Worm (Caenorhabditis elegans) whole organism, young adult: Measurements from ENCODE around the gene F36D4.1.

Source experiments
- C06A6.2 ChIP-seq: fragments of 200-800 bp; sonication (Bioruptor generic); conservative IDR thresholded peaks from 2 replicates; pipeline ENCODE4 v1.3.6; 2022; ENCODE audit warnings: missing genetic modification characterization, missing compliant biosample characterization
- C17E4.6 ChIP-seq: fragments of 200-800 bp; sonication (Bioruptor generic); IDR thresholded peaks from 2 replicates; pipeline ENCODE4 v1.3.6; 2022; ENCODE audit warnings: missing genetic modification reagents, missing genetic modification characterization, missing compliant biosample characterization
- D2030.7 ChIP-seq: fragments of 200-800 bp; sonication (Bioruptor generic); IDR thresholded peaks from 2 replicates; pipeline ENCODE4 v1.3.6; 2022; ENCODE audit warnings: missing genetic modification reagents, missing genetic modification characterization, missing compliant biosample characterization
- F22D6.2 ChIP-seq: sonication (generic microtip); optimal IDR thresholded peaks from 2 replicates; lab custom pipeline; 2016; ENCODE audit warnings: mild to moderate bottlenecking, missing genetic modification characterization, missing compliant biosample characterization
- F33H1.4 ChIP-seq: fragments of 200-800 bp; sonication (Bioruptor generic); IDR thresholded peaks from 2 replicates; pipeline ENCODE4 v1.3.6; 2022; ENCODE audit warnings: missing genetic modification reagents, missing genetic modification characterization, missing compliant biosample characterization
- F39B2.1 ChIP-seq: fragments of 200-800 bp; sonication (Bioruptor generic); IDR thresholded peaks from 2 replicates; pipeline ENCODE4 v1.3.6; 2022; ENCODE audit warnings: missing genetic modification reagents, missing genetic modification characterization, missing compliant biosample characterization
- F55B11.4 ChIP-seq: sonication (generic microtip); optimal IDR thresholded peaks from 2 replicates; lab custom pipeline; 2016; ENCODE audit warnings: missing compliant biosample characterization, missing genetic modification characterization, borderline replicate concordance; ENCODE audit not compliant: insufficient read depth
- Y53G8AR.9 ChIP-seq: fragments of 200-800 bp; sonication (Bioruptor generic); conservative IDR thresholded peaks from 2 replicates; pipeline ENCODE4 v1.3.6; 2022; ENCODE audit warnings: missing genetic modification reagents, missing genetic modification characterization, missing compliant biosample characterization
- attf-6 ChIP-seq: fragments of 200-800 bp; sonication (Bioruptor generic); IDR thresholded peaks from 2 replicates; pipeline ENCODE4 v1.3.6; 2022; ENCODE audit warnings: missing genetic modification reagents, missing genetic modification characterization, missing compliant biosample characterization
- bed-2 ChIP-seq: fragments of 200-800 bp; sonication (Bioruptor generic); IDR thresholded peaks from 2 replicates; pipeline ENCODE4 v1.3.6; 2022; ENCODE audit warnings: missing genetic modification reagents, missing genetic modification characterization, missing compliant biosample characterization
- ceh-40 ChIP-seq: fragments of 200-800 bp; sonication (Bioruptor generic); IDR thresholded peaks from 2 replicates; pipeline ENCODE4 v1.3.6; 2022; ENCODE audit warnings: missing genetic modification characterization, missing compliant biosample characterization
- ceh-58 ChIP-seq: fragments of 200-800 bp; sonication (Bioruptor generic); IDR thresholded peaks from 2 replicates; pipeline ENCODE4 v1.3.6; 2022; ENCODE audit warnings: missing genetic modification characterization, missing compliant biosample characterization
- ceh-79 ChIP-seq: sonication (generic microtip); optimal IDR thresholded peaks from 2 replicates; lab custom pipeline; 2017; ENCODE audit warnings: mild to moderate bottlenecking, missing genetic modification characterization, missing compliant biosample characterization
- ceh-91 ChIP-seq: fragments of 200-800 bp; sonication (Bioruptor generic); IDR thresholded peaks from 2 replicates; pipeline ENCODE4 v1.3.6; 2022; ENCODE audit warnings: missing genetic modification reagents, missing genetic modification characterization, missing compliant biosample characterization
- dox-1 ChIP-seq: fragments of 200-800 bp; sonication (Bioruptor generic); IDR thresholded peaks from 2 replicates; pipeline ENCODE4 v1.3.6; 2022; ENCODE audit warnings: missing genetic modification reagents, missing genetic modification characterization, missing compliant biosample characterization
- egrh-3 ChIP-seq: fragments of 200-800 bp; sonication (Bioruptor generic); IDR thresholded peaks from 2 replicates; pipeline ENCODE4 v1.3.6; 2022; ENCODE audit warnings: missing genetic modification reagents, missing genetic modification characterization, missing compliant biosample characterization
- ekl-4 ChIP-seq: fragments of 200-800 bp; sonication (Bioruptor generic); IDR thresholded peaks from 2 replicates; pipeline ENCODE4 v1.3.6; 2022; ENCODE audit warnings: missing genetic modification reagents, missing genetic modification characterization, missing compliant biosample characterization
- him-1 ChIP-seq: sonication (generic microtip); optimal IDR thresholded peaks from 2 replicates; lab custom pipeline; 2016; ENCODE audit warnings: missing genotype, missing genetic modification reagents, missing genetic modification characterization, missing compliant biosample characterization
- hlh-12 ChIP-seq: sonication (generic microtip); optimal IDR thresholded peaks from 2 replicates; lab custom pipeline; 2016; ENCODE audit warnings: missing genetic modification characterization, missing compliant biosample characterization
- hmg-20 ChIP-seq: fragments of 200-800 bp; sonication (Bioruptor generic); IDR thresholded peaks from 2 replicates; pipeline ENCODE4 v1.3.6; 2022; ENCODE audit warnings: missing genetic modification reagents, missing genetic modification characterization, missing compliant biosample characterization
- hsf-1 ChIP-seq: fragments of 200-800 bp; sonication (Bioruptor generic); IDR thresholded peaks from 2 replicates; pipeline ENCODE4 v1.3.6; 2022; ENCODE audit warnings: missing genetic modification reagents, missing genetic modification characterization, missing compliant biosample characterization
- lin-26 ChIP-seq: fragments of 200-800 bp; sonication (Bioruptor generic); IDR thresholded peaks from 2 replicates; pipeline ENCODE4 v1.3.6; 2022; ENCODE audit warnings: missing genetic modification reagents, missing genetic modification characterization, missing compliant biosample characterization
- lin-40 ChIP-seq: sonication (generic microtip); optimal IDR thresholded peaks from 2 replicates; lab custom pipeline; 2016; ENCODE audit warnings: missing genetic modification characterization, mild to moderate bottlenecking, missing compliant biosample characterization, missing genotype, missing genetic modification reagents
- lin-54 ChIP-seq: fragments of 200-800 bp; sonication (Bioruptor generic); optimal IDR thresholded peaks from 2 replicates; lab custom pipeline; 2018; ENCODE audit warnings: mild to moderate bottlenecking, missing genetic modification characterization, missing compliant biosample characterization
- lir-1 ChIP-seq: fragments of 200-800 bp; sonication (Bioruptor generic); conservative IDR thresholded peaks from 2 replicates; pipeline ENCODE4 v1.3.6; 2022; ENCODE audit warnings: missing genetic modification reagents, missing genetic modification characterization, missing compliant biosample characterization
- lsl-1 ChIP-seq: fragments of 200-800 bp; sonication (Bioruptor generic); optimal IDR thresholded peaks from 2 replicates; lab custom pipeline; 2018; ENCODE audit warnings: mild to moderate bottlenecking, missing genetic modification characterization, moderate library complexity, missing compliant biosample characterization
- madf-3 ChIP-seq: fragments of 200-800 bp; sonication (Bioruptor generic); IDR thresholded peaks from 2 replicates; pipeline ENCODE4 v1.3.6; 2022; ENCODE audit warnings: missing genetic modification reagents, missing genetic modification characterization, missing compliant biosample characterization
- madf-6 ChIP-seq: fragments of 200-800 bp; sonication (Bioruptor generic); IDR thresholded peaks from 2 replicates; pipeline ENCODE4 v1.3.6; 2022; ENCODE audit warnings: missing genetic modification reagents, missing genetic modification characterization, missing compliant biosample characterization
- madf-8 ChIP-seq: fragments of 200-800 bp; sonication (Bioruptor generic); conservative IDR thresholded peaks from 2 replicates; pipeline ENCODE4 v1.3.6; 2022; ENCODE audit warnings: missing genetic modification reagents, missing genetic modification characterization, missing compliant biosample characterization
- mcd-1 ChIP-seq: fragments of 200-800 bp; sonication (Bioruptor generic); IDR thresholded peaks from 2 replicates; pipeline ENCODE4 v1.3.6; 2022; ENCODE audit warnings: missing genetic modification reagents, missing genetic modification characterization, missing compliant biosample characterization
- nhr-120 ChIP-seq: fragments of 200-800 bp; sonication (Bioruptor generic); IDR thresholded peaks from 2 replicates; pipeline ENCODE4 v1.3.6; 2022; ENCODE audit warnings: missing genetic modification characterization, missing compliant biosample characterization
- nhr-80 ChIP-seq: sonication (generic microtip); optimal IDR thresholded peaks from 2 replicates; lab custom pipeline; 2016; ENCODE audit warnings: missing genetic modification characterization, missing compliant biosample characterization
- pbrm-1 ChIP-seq: fragments of 200-800 bp; sonication (Bioruptor generic); IDR thresholded peaks from 2 replicates; pipeline ENCODE4 v1.3.6; 2022; ENCODE audit warnings: missing genetic modification reagents, missing genetic modification characterization, missing compliant biosample characterization
- rcor-1 ChIP-seq: fragments of 200-800 bp; sonication (Bioruptor generic); IDR thresholded peaks from 2 replicates; pipeline ENCODE4 v1.3.6; 2022; ENCODE audit warnings: missing genetic modification reagents, missing genetic modification characterization, missing compliant biosample characterization
- snpc-1.1 ChIP-seq: sonication (generic microtip); optimal IDR thresholded peaks from 2 replicates; lab custom pipeline; 2017; ENCODE audit warnings: missing genetic modification characterization, mild to moderate bottlenecking, missing compliant biosample characterization, antibody characterized with exemption, moderate library complexity, missing genotype, missing genetic modification reagents; ENCODE audit not compliant: insufficient read depth
- snpc-1.3 ChIP-seq: sonication (generic microtip); optimal IDR thresholded peaks from 2 replicates; lab custom pipeline; 2017; ENCODE audit warnings: missing genetic modification characterization, mild to moderate bottlenecking, missing compliant biosample characterization, antibody characterized with exemption, moderate library complexity, missing genotype, missing genetic modification reagents; ENCODE audit not compliant: insufficient read depth
- snpc-4 ChIP-seq, 5 experiments: fragments of 150-350 bp in 1 of 5; sonication (generic microtip) in 4 of 5; optimal IDR thresholded peaks; 2 replicates each; lab custom pipeline; 2014 to 2018; ENCODE audit warnings: missing genetic modification characterization in 5 of 5, missing biosample characterization in 3 of 5, antibody characterized with exemption in 2 of 5, mild to moderate bottlenecking in 2 of 5, missing compliant biosample characterization in 2 of 5, missing genotype in 2 of 5, moderate library complexity in 2 of 5, missing genetic modification reagents in 1 of 5
- somi-1 ChIP-seq: fragments of 200-800 bp; sonication (Bioruptor generic); optimal IDR thresholded peaks from 2 replicates; lab custom pipeline; 2018; ENCODE audit warnings: mild to moderate bottlenecking, missing genetic modification characterization, missing compliant biosample characterization
- tbp1 ChIP-seq: fragments of 200-800 bp; sonication (Bioruptor generic); optimal IDR thresholded peaks from 2 replicates; lab custom pipeline; 2018; ENCODE audit warnings: mild to moderate bottlenecking, missing genetic modification characterization, missing compliant biosample characterization
- tlf-1 ChIP-seq: fragments of 200-800 bp; sonication (Bioruptor generic); optimal IDR thresholded peaks from 2 replicates; lab custom pipeline; 2018; ENCODE audit warnings: mild to moderate bottlenecking, missing genetic modification characterization, missing compliant biosample characterization
- xnd-1 ChIP-seq: sonication (generic microtip); optimal IDR thresholded peaks from 2 replicates; lab custom pipeline; 2016; ENCODE audit warnings: missing genotype, missing genetic modification reagents, missing genetic modification characterization, missing compliant biosample characterization
- ztf-18 ChIP-seq: sonication (generic microtip); optimal IDR thresholded peaks from 2 replicates; lab custom pipeline; 2016; ENCODE audit warnings: missing genotype, mild to moderate bottlenecking, missing genetic modification characterization, missing compliant biosample characterization

Gene F36D4.1

ce11 chrV:9438629-9439028, 21.9 kb downstream of the F36D4.1 start:
- TF ChIP-seq hsf-1 (GFP tag; lab: Robert Waterston, UW): peak; percentile 92

ce11 chrV:9439315-9440002, 22.7 kb downstream of the F36D4.1 start, which contains the start of gene Y54B9A.1:
Gene Y54B9A.1 (minus strand): TSS chrV:9439549.
- peak; percentile 44; the same call in 1 of the 2 replicates for TF ChIP-seq C17E4.6 (GFP tag; lab: Robert Waterston, UW)
- TF ChIP-seq ceh-58 (GFP tag; lab: Robert Waterston, UW): 0 out of 2 replicates have a peak, but pooled peaks have one; percentile 79
- 0 out of 2 replicates have a peak, but pooled peaks have one; percentile 8 for TF ChIP-seq nhr-120 (GFP tag; lab: Robert Waterston, UW)
- peak; percentile 39; the same call in 1 of the 2 replicates for TF ChIP-seq hmg-20
- peak; percentile 93 for TF ChIP-seq attf-6 (GFP tag; lab: Robert Waterston, UW)
- peak; percentile 70 for TF ChIP-seq F33H1.4 (GFP tag; lab: Robert Waterston, UW)
- TF ChIP-seq F39B2.1: peak; percentile 73; the same call in 1 of the 2 replicates
- TF ChIP-seq dox-1 (GFP tag; lab: Robert Waterston, UW): peak; percentile 86; the same call in 1 of the 2 replicates
- peak; percentile 19; the same call in 1 of the 2 replicates for TF ChIP-seq egrh-3 (GFP tag; lab: Robert Waterston, UW)
- peak; percentile 79 for TF ChIP-seq rcor-1 (GFP tag; lab: Robert Waterston, UW)
- 0 out of 2 replicates have a peak, but pooled peaks have one; percentile 8 for TF ChIP-seq ceh-91 (GFP tag; lab: Robert Waterston, UW)
- peak; percentile 63; the same call in 1 of the 2 replicates for TF ChIP-seq ceh-40 (GFP tag; lab: Robert Waterston, UW)
- 0 out of 2 replicates have a peak, but pooled peaks have one; percentile 49 for TF ChIP-seq D2030.7 (GFP tag; lab: Robert Waterston, UW)
- TF ChIP-seq lin-26 (GFP tag; lab: Robert Waterston, UW): peak; percentile 79; the same call in 1 of the 2 replicates
- peak; percentile 65; the same call in 1 of the 2 replicates for TF ChIP-seq pbrm-1 (GFP tag; lab: Robert Waterston, UW)
- TF ChIP-seq madf-6 (GFP tag; lab: Robert Waterston, UW): peak; percentile 91
- peak; percentile 91 for TF ChIP-seq madf-3 (GFP tag; lab: Robert Waterston, UW)
- 0 out of 2 replicates have a peak, but pooled peaks have one; percentile 34 for TF ChIP-seq bed-2
- TF ChIP-seq hsf-1 (GFP tag; lab: Robert Waterston, UW): peak; percentile 94
- TF ChIP-seq ekl-4 (GFP tag; lab: Robert Waterston, UW): peak; percentile 84
- peak; percentile 74 for TF ChIP-seq Y53G8AR.9 (GFP tag; lab: Robert Waterston, UW)

ce11 chrV:9440003-9440319, 23.2 kb downstream of the F36D4.1 start:
- TF ChIP-seq nhr-120 (GFP tag; lab: Robert Waterston, UW) (no peak), hlh-12 (tag; lab: Kevin White, UChicago) (no peak), madf-8 (0 out of 2 replicates have a peak, but pooled peaks have one; percentile 3), him-1 (peak; percentile 36), C17E4.6 (GFP tag; lab: Robert Waterston, UW) (no peak), ceh-79 (no peak), tlf-1 (GFP tag; lab: Kevin White, UChicago) (no peak), nhr-80 (tag; lab: Kevin White, UChicago) (no peak), tbp1 (peak; percentile 57), ceh-58 (GFP tag; lab: Robert Waterston, UW) (no peak), lin-54 (peak; percentile 20), snpc-4 (GFP tag; optimal IDR thresholded peaks at IDR 0.05; lab: Kevin White, UChicago) (peak; percentile 83), snpc-4 (tag; optimal IDR thresholded peaks at IDR 0.05; lab: Kevin White, UChicago) (peak; percentile 42 to 91 (median 76)), egrh-3 (GFP tag; lab: Robert Waterston, UW) (no peak), ztf-18 (tag; lab: Kevin White, UChicago) (peak; percentile 22), F55B11.4 (no peak), C06A6.2 (no peak), mcd-1 (GFP tag; lab: Robert Waterston, UW) (0 out of 2 replicates have a peak, but pooled peaks have one; percentile 48), lir-1 (no peak), hsf-1 (GFP tag; lab: Robert Waterston, UW) (no peak), snpc-1.3 (tag; lab: Kevin White, UChicago) (peak; percentile 1), xnd-1 (no peak), lin-40 (tag; lab: Kevin White, UChicago) (no peak), lsl-1 (GFP tag; lab: Kevin White, UChicago) (peak; percentile 84), F22D6.2 (tag; lab: Kevin White, UChicago) (no peak), snpc-1.1 (tag; lab: Kevin White, UChicago) (peak; percentile 89), somi-1 (GFP tag; lab: Kevin White, UChicago) (no peak)
